Fruit fly (Drosophila melanogaster): ENCODE data around the gene CG12147.

DNA sequence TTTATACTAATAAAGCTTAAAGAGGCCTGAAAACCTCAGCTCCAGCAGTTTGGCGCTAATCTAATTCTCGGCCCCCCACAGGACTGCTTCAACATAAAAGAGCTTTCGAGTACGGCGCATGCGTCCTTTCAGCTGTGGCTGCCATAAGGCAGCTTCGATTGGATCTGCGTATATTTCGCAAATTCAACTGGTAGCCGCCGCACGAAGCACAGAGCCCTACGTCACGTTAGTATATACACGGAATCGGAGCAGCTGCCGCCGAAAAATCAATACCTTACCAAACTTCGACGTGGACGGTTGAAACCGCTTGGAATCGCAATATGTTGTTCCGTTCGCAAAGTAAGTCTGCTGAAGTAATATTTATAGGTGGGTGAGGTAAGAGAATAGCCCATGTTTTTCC is 50.4 kb downstream of the CG12147 start, which contains the start of gene 7B2:
- TF ChIP-seq dac (GFP tag; optimal IDR thresholded peaks at IDR 0.05), result no peak
- TF ChIP-seq Met (GFP tag; optimal IDR thresholded peaks at IDR 0.05), result no peak
- no peak for TF ChIP-seq CG6163 (GFP tag; IDR thresholded peaks at IDR 0.05)
- TF ChIP-seq Eip78C (GFP tag), result no peak
- no peak for TF ChIP-seq CG6854 (GFP tag; optimal IDR thresholded peaks at IDR 0.05)
- TF ChIP-seq CG31627 (GFP tag; optimal IDR thresholded peaks at IDR 0.05), result no peak

All from whole organism, prepupa.